Worm (Caenorhabditis elegans) whole organism, L2 larva: Measurements from ENCODE around the gene atx-2.

Source experiments
- R02D3.7 ChIP-seq: fragments of 150-350 bp; optimal IDR thresholded peaks from 2 replicates; lab custom pipeline; 2014; ENCODE audit warnings: missing biosample characterization, missing genetic modification characterization
- Y55F3AM.14 ChIP-seq: fragments of 200-800 bp; sonication (Bioruptor generic); optimal IDR thresholded peaks from 2 replicates; lab custom pipeline; 2018; ENCODE audit warnings: mild to moderate bottlenecking, missing genetic modification characterization, missing compliant biosample characterization
- ZK546.5 ChIP-seq: sonication (generic microtip); optimal IDR thresholded peaks from 2 replicates; lab custom pipeline; 2017; ENCODE audit warnings: missing biosample characterization, missing genetic modification characterization
- ceh-82 ChIP-seq: fragments of 150-350 bp; optimal IDR thresholded peaks from 2 replicates; lab custom pipeline; 2014; ENCODE audit warnings: missing biosample characterization, missing genetic modification characterization
- lin-39 ChIP-seq: fragments of 150-350 bp; optimal IDR thresholded peaks from 2 replicates; lab custom pipeline; 2014; ENCODE audit warnings: missing biosample characterization, missing genetic modification reagents, missing genetic modification characterization
- nhr-10 ChIP-seq: sonication (generic microtip); optimal IDR thresholded peaks from 2 replicates; lab custom pipeline; 2017; ENCODE audit warnings: missing biosample characterization, missing genetic modification characterization
- skn-1 ChIP-seq: sonication (generic microtip); optimal IDR thresholded peaks from 2 replicates; lab custom pipeline; 2017; ENCODE audit warnings: missing biosample characterization, missing genetic modification characterization
- snpc-4 ChIP-seq: fragments of 150-350 bp; optimal IDR thresholded peaks from 2 replicates; lab custom pipeline; 2014; ENCODE audit warnings: missing biosample characterization, missing genetic modification characterization

DNA sequence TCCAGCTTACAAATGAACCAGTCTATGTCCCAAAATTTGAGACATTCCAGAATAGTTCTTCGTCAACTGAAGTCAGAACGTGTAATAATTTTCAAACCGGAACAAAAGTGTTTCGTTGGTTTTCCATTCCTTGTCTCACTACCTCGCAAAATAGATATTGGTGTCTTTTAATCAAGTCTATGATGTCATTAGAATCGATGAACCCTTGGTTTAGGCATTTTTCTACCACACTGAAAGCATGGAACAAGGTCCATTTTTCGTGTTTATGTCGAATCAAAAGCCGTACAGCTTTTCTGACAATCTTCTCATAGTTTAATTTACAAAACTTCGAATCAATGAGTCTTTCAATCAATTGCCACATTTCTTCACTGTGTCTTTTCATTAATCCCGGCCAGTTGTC lies 14.5 kb upstream of the atx-2 start, which contains the start of gene H04D03.7:
- TF ChIP-seq nhr-10 (tag; lab: Kevin White, UChicago) (no peak), ZK546.5 (tag; lab: Kevin White, UChicago) (no peak), Y55F3AM.14 (GFP tag; lab: Kevin White, UChicago) (no peak), lin-39 (tag; lab: Kevin White, UChicago) (no peak), R02D3.7 (no peak), skn-1 (tag; lab: Kevin White, UChicago) (no peak), ceh-82 (tag; lab: Kevin White, UChicago) (no peak), snpc-4 (tag; lab: Kevin White, UChicago) (no peak)
